Worm (Caenorhabditis elegans) whole organism, L4 larva: ENCODE data around the gene ceh-33.

Source experiments
- F10B5.3 ChIP-seq: sonication (generic microtip); optimal IDR thresholded peaks from 2 replicates; lab custom pipeline; 2016; ENCODE audit warnings: mild to moderate bottlenecking, missing genetic modification characterization, missing compliant biosample characterization
- F37D6.2 ChIP-seq: sonication (generic microtip); optimal IDR thresholded peaks from 2 replicates; lab custom pipeline; 2016; ENCODE audit warnings: mild to moderate bottlenecking, missing genetic modification characterization, missing compliant biosample characterization
- F44E2.7 ChIP-seq: fragments of 200-800 bp; sonication (Bioruptor generic); IDR thresholded peaks from 2 replicates; pipeline ENCODE4 v2.1.2; 2022; ENCODE audit warnings: missing genetic modification characterization, missing compliant biosample characterization
- F49E8.2 ChIP-seq: sonication (generic microtip); optimal IDR thresholded peaks from 2 replicates; lab custom pipeline; 2016; ENCODE audit warnings: missing compliant biosample characterization, mild to moderate bottlenecking, missing genetic modification characterization, borderline replicate concordance
- T20F7.1 ChIP-seq: fragments of 200-800 bp; sonication (Bioruptor generic); optimal IDR thresholded peaks from 2 replicates; lab custom pipeline; 2018; ENCODE audit warnings: mild to moderate bottlenecking, missing genetic modification characterization, missing compliant biosample characterization
- Y105C5A.15 ChIP-seq: fragments of 200-800 bp; sonication (Bioruptor generic); IDR thresholded peaks from 2 replicates; pipeline ENCODE4 v1.3.6; 2022; ENCODE audit warnings: missing genetic modification characterization, missing compliant biosample characterization
- Y48G9A.11 ChIP-seq: fragments of 200-800 bp; sonication (Bioruptor generic); IDR thresholded peaks from 2 replicates; pipeline ENCODE4 v1.3.6; 2022; ENCODE audit warnings: missing genetic modification reagents, missing genetic modification characterization, missing compliant biosample characterization
- Y5F2A.4 ChIP-seq: fragments of 200-800 bp; sonication (Bioruptor generic); optimal IDR thresholded peaks from 2 replicates; lab custom pipeline; 2018; ENCODE audit warnings: mild to moderate bottlenecking, missing genetic modification characterization, missing compliant biosample characterization
- ZK337.2 ChIP-seq: fragments of 200-800 bp; sonication (Bioruptor generic); IDR thresholded peaks from 2 replicates; pipeline ENCODE4 v1.3.6; 2022; ENCODE audit warnings: missing genetic modification reagents, missing genetic modification characterization, missing compliant biosample characterization
- attf-4 ChIP-seq: sonication (generic microtip); optimal IDR thresholded peaks from 3 replicates; lab custom pipeline; 2017; ENCODE audit warnings: missing biosample characterization, missing genetic modification characterization
- ceh-44 ChIP-seq: fragments of 200-800 bp; sonication (Bioruptor generic); IDR thresholded peaks from 2 replicates; pipeline ENCODE4 v1.3.6; 2022; ENCODE audit warnings: missing genetic modification reagents, missing genetic modification characterization, missing compliant biosample characterization
- ceh-82 ChIP-seq: sonication (generic microtip); optimal IDR thresholded peaks from 2 replicates; lab custom pipeline; 2017; ENCODE audit warnings: missing biosample characterization, missing genetic modification characterization
- ces-1 ChIP-seq: fragments of 150-350 bp; sonication (generic microtip); optimal IDR thresholded peaks from 4 replicates; lab custom pipeline; 2014; ENCODE audit warnings: missing biosample characterization, missing genetic modification reagents, missing genetic modification characterization
- ctbp-1 ChIP-seq: fragments of 200-800 bp; sonication (Bioruptor generic); IDR thresholded peaks from 2 replicates; pipeline ENCODE4 v1.3.6; 2022; ENCODE audit warnings: missing genetic modification reagents, missing genetic modification characterization, missing compliant biosample characterization
- daf-16 ChIP-seq, 3 experiments: sonication (generic microtip); optimal IDR thresholded peaks; 2 replicates each; lab custom pipeline; 2016 to 2017; ENCODE audit warnings: missing genetic modification characterization in 3 of 3, missing genetic modification reagents in 3 of 3, mild to moderate bottlenecking in 2 of 3, missing compliant biosample characterization in 2 of 3, missing biosample characterization in 1 of 3, moderate library complexity in 1 of 3
- dve-1 ChIP-seq: sonication (generic microtip); optimal IDR thresholded peaks from 2 replicates; lab custom pipeline; 2017; ENCODE audit warnings: antibody characterized with exemption, mild to moderate bottlenecking, missing genetic modification characterization, missing compliant biosample characterization; ENCODE audit not compliant: insufficient read depth
- egl-43 ChIP-seq: fragments of 200-800 bp; sonication (Bioruptor generic); IDR thresholded peaks from 2 replicates; pipeline ENCODE4 v1.3.6; 2022; ENCODE audit warnings: missing genetic modification reagents, missing genetic modification characterization, missing compliant biosample characterization
- hlh-30 ChIP-seq: sonication (generic microtip); optimal IDR thresholded peaks from 2 replicates; lab custom pipeline; 2017; ENCODE audit warnings: antibody characterized with exemption, mild to moderate bottlenecking, missing genetic modification characterization, missing compliant biosample characterization; ENCODE audit not compliant: insufficient read depth
- hmg-1.1 ChIP-seq: fragments of 200-800 bp; sonication (Bioruptor generic); IDR thresholded peaks from 2 replicates; pipeline ENCODE4 v1.3.6; 2022; ENCODE audit warnings: missing genetic modification reagents, missing genetic modification characterization, missing compliant biosample characterization
- jun-1 ChIP-seq: fragments of 150-350 bp; optimal IDR thresholded peaks from 2 replicates; lab custom pipeline; 2014; ENCODE audit warnings: missing biosample characterization, missing genetic modification reagents, missing genetic modification characterization
- lim-7 ChIP-seq: fragments of 200-800 bp; sonication (Bioruptor generic); IDR thresholded peaks from 2 replicates; pipeline ENCODE4 v1.3.6; 2022; ENCODE audit warnings: missing genetic modification characterization, missing compliant biosample characterization
- lin-1 ChIP-seq: fragments of 200-800 bp; sonication (Bioruptor generic); IDR thresholded peaks from 2 replicates; pipeline ENCODE4 v1.3.6; 2022; ENCODE audit warnings: missing genetic modification reagents, missing genetic modification characterization, missing compliant biosample characterization
- lin-13 ChIP-seq: fragments of 150-350 bp; optimal IDR thresholded peaks from 2 replicates; lab custom pipeline; 2014; ENCODE audit warnings: missing biosample characterization, missing genetic modification reagents, missing genetic modification characterization
- lsy-2 ChIP-seq, 2 experiments: fragments of 150-350 bp in 1 of 2; sonication (generic microtip) in 1 of 2; optimal IDR thresholded peaks; 2 replicates each; lab custom pipeline; 2014 to 2017; ENCODE audit warnings: missing biosample characterization in 2 of 2, missing genetic modification characterization in 2 of 2
- madf-9 ChIP-seq: fragments of 200-800 bp; sonication (Bioruptor generic); conservative IDR thresholded peaks from 2 replicates; pipeline ENCODE4 v1.3.6; 2022; ENCODE audit warnings: missing genetic modification reagents, missing genetic modification characterization, missing compliant biosample characterization
- mdt-29 ChIP-seq: fragments of 200-800 bp; sonication (Bioruptor generic); IDR thresholded peaks from 2 replicates; pipeline ENCODE4 v1.3.6; 2022; ENCODE audit warnings: missing genetic modification reagents, missing genetic modification characterization, missing compliant biosample characterization
- mep-1 ChIP-seq: fragments of 150-350 bp; sonication (generic microtip); optimal IDR thresholded peaks from 3 replicates; lab custom pipeline; 2014; ENCODE audit warnings: missing biosample characterization, missing genetic modification characterization
- mxl-2 ChIP-seq: fragments of 200-800 bp; sonication (Bioruptor generic); conservative IDR thresholded peaks from 2 replicates; pipeline ENCODE4 v1.3.6; 2022; ENCODE audit warnings: missing genetic modification reagents, missing genetic modification characterization, missing compliant biosample characterization
- nhr-102 ChIP-seq: sonication (generic microtip); optimal IDR thresholded peaks from 2 replicates; lab custom pipeline; 2016; ENCODE audit warnings: mild to moderate bottlenecking, missing genetic modification characterization, moderate library complexity, missing compliant biosample characterization
- nhr-111 ChIP-seq: fragments of 200-800 bp; sonication (Bioruptor generic); optimal IDR thresholded peaks from 2 replicates; lab custom pipeline; 2018; ENCODE audit warnings: mild to moderate bottlenecking, missing genetic modification characterization, missing compliant biosample characterization
- nhr-237 ChIP-seq: sonication (generic microtip); optimal IDR thresholded peaks from 2 replicates; lab custom pipeline; 2017; ENCODE audit warnings: missing biosample characterization, missing genetic modification characterization
- nhr-28 ChIP-seq: fragments of 150-350 bp; optimal IDR thresholded peaks from 2 replicates; lab custom pipeline; 2014; ENCODE audit warnings: missing biosample characterization, missing genetic modification characterization
- nhr-42 ChIP-seq: fragments of 200-800 bp; sonication (Bioruptor generic); IDR thresholded peaks from 2 replicates; pipeline ENCODE4 v1.3.6; 2022; ENCODE audit warnings: missing genetic modification characterization, missing compliant biosample characterization
- nhr-48 ChIP-seq: sonication (generic microtip); optimal IDR thresholded peaks from 2 replicates; lab custom pipeline; 2016; ENCODE audit warnings: mild to moderate bottlenecking, missing genetic modification characterization, missing compliant biosample characterization
- nhr-6 ChIP-seq: fragments of 150-350 bp; optimal IDR thresholded peaks from 2 replicates; lab custom pipeline; 2014; ENCODE audit warnings: missing biosample characterization, missing genetic modification characterization
- nhr-77 ChIP-seq: fragments of 150-350 bp; optimal IDR thresholded peaks from 2 replicates; lab custom pipeline; 2014; ENCODE audit warnings: missing biosample characterization, missing genetic modification characterization
- rbr-2 ChIP-seq: sonication (generic microtip); optimal IDR thresholded peaks from 2 replicates; lab custom pipeline; 2016; ENCODE audit warnings: missing genotype, missing genetic modification characterization, missing compliant biosample characterization
- set-16 ChIP-seq: fragments of 200-800 bp; sonication (Bioruptor generic); IDR thresholded peaks from 2 replicates; pipeline ENCODE4 v1.3.6; 2022; ENCODE audit warnings: missing genetic modification reagents, missing genetic modification characterization, missing compliant biosample characterization
- snpc-1.2 ChIP-seq: fragments of 200-800 bp; sonication (Bioruptor generic); IDR thresholded peaks from 2 replicates; pipeline ENCODE4 v1.3.6; 2022; ENCODE audit warnings: missing genetic modification reagents, missing genetic modification characterization, missing compliant biosample characterization
- tag-97 ChIP-seq: fragments of 200-800 bp; sonication (Bioruptor generic); IDR thresholded peaks from 2 replicates; pipeline ENCODE4 v1.3.6; 2022; ENCODE audit warnings: missing genetic modification characterization, missing compliant biosample characterization
- unc-130 ChIP-seq: sonication (generic microtip); optimal IDR thresholded peaks from 2 replicates; lab custom pipeline; 2016; ENCODE audit warnings: missing genetic modification reagents, missing genetic modification characterization, missing compliant biosample characterization
- unc-62 ChIP-seq, 3 experiments: fragments of 150-350 bp in 1 of 3; sonication (generic microtip); optimal IDR thresholded peaks in 2 of 3; peaks in 1 of 3; 1 replicate in 1 of 3; 2 replicates in 2 of 3; lab custom pipeline; 2014 to 2017; ENCODE audit warnings: missing biosample characterization in 3 of 3, missing genetic modification characterization in 3 of 3, missing genetic modification reagents in 3 of 3, missing genotype in 1 of 3
- zag-1 ChIP-seq: fragments of 150-350 bp; optimal IDR thresholded peaks from 2 replicates; lab custom pipeline; 2014; ENCODE audit warnings: missing biosample characterization, missing genetic modification characterization
- zip-11 ChIP-seq: fragments of 200-800 bp; sonication (Bioruptor generic); IDR thresholded peaks from 2 replicates; pipeline ENCODE4 v1.3.6; 2022; ENCODE audit warnings: missing genetic modification characterization, missing compliant biosample characterization
- zip-2 ChIP-seq: fragments of 150-350 bp; optimal IDR thresholded peaks from 2 replicates; lab custom pipeline; 2014; ENCODE audit warnings: missing biosample characterization, missing genetic modification characterization
- ztf-7 ChIP-seq: fragments of 150-350 bp; optimal IDR thresholded peaks from 2 replicates; lab custom pipeline; 2014; ENCODE audit warnings: missing biosample characterization, missing genetic modification characterization

The ceh-33 gene

ce11 chrV:5334588-5334987 is 10.1 kb upstream of the ceh-33 start, which contains the start of gene srg-28:
Gene srg-28 (plus strand): TSS chrV:5334888.
- TF ChIP-seq ces-1 (GFP tag; lab: Kevin White, UChicago) (no peak), mep-1 (no peak), zip-2 (tag; lab: Kevin White, UChicago) (no peak), nhr-102 (tag; lab: Kevin White, UChicago) (no peak), zag-1 (no peak), madf-9 (GFP tag; lab: Robert Waterston, UW) (no peak), Y5F2A.4 (GFP tag; lab: Kevin White, UChicago) (no peak)

- no peak for TF ChIP-seq Y105C5A.15 (GFP tag; lab: Robert Waterston, UW)
- no peak for TF ChIP-seq F49E8.2
- no peak for TF ChIP-seq jun-1 (tag; lab: Kevin White, UChicago)
- no peak for TF ChIP-seq F10B5.3 (tag; lab: Kevin White, UChicago)
- TF ChIP-seq lim-7 (GFP tag; lab: Robert Waterston, UW) = no peak
- TF ChIP-seq snpc-1.2 (GFP tag; lab: Robert Waterston, UW) = no peak
- TF ChIP-seq ctbp-1 (GFP tag; lab: Robert Waterston, UW) = no peak
- no peak for TF ChIP-seq F37D6.2 (tag; lab: Kevin White, UChicago)
- no peak for TF ChIP-seq nhr-42
- TF ChIP-seq zag-1 = no peak
- TF ChIP-seq nhr-6 (tag; lab: Kevin White, UChicago) = no peak
- TF ChIP-seq ZK337.2 = no peak
- TF ChIP-seq T20F7.1 = no peak
- TF ChIP-seq set-16 (GFP tag; lab: Robert Waterston, UW) = no peak
These were observed 6.5 kb upstream of the ceh-33 start, which contains the start of gene srg-26 for ce11 chrV:5330967-5331366. Gene srg-26 (plus strand): TSS chrV:5331267.

- TF ChIP-seq zip-11 (GFP tag; lab: Robert Waterston, UW) = no peak
- TF ChIP-seq tag-97 (GFP tag; lab: Robert Waterston, UW) = no peak
- TF ChIP-seq T20F7.1 = no peak
- peak; percentile 28 for TF ChIP-seq lin-13 (GFP tag; lab: Kevin White, UChicago)
- TF ChIP-seq F44E2.7 (GFP tag; lab: Robert Waterston, UW) = no peak
- no peak for TF ChIP-seq nhr-237 (tag; lab: Kevin White, UChicago)
- peak; percentile 44; the same call in 1 of the 2 replicates for TF ChIP-seq hmg-1.1 (GFP tag; lab: Robert Waterston, UW)
- peak; percentile 83 for TF ChIP-seq nhr-28 (tag; lab: Kevin White, UChicago)
- TF ChIP-seq dve-1 = peak; percentile 55
- TF ChIP-seq rbr-2 (tag; lab: Kevin White, UChicago) = peak; percentile 29
- TF ChIP-seq Y48G9A.11 (GFP tag; lab: Robert Waterston, UW) = no peak
- no peak for TF ChIP-seq mdt-29 (GFP tag; lab: Robert Waterston, UW)
- TF ChIP-seq mxl-2 (GFP tag; lab: Robert Waterston, UW) = no peak
- TF ChIP-seq unc-130 (GFP tag; lab: Kevin White, UChicago) = no peak
- no peak for TF ChIP-seq jun-1 (tag; lab: Kevin White, UChicago)
- peak; percentile 58 to 81 for TF ChIP-seq daf-16 (GFP tag; optimal IDR thresholded peaks at IDR 0.05; lab: Kevin White, UChicago)
- peak; percentile 79 for TF ChIP-seq daf-16 (tag; optimal IDR thresholded peaks at IDR 0.05; lab: Kevin White, UChicago)
- TF ChIP-seq lin-1 (GFP tag; lab: Robert Waterston, UW) = no peak
- TF ChIP-seq ces-1 (GFP tag; lab: Kevin White, UChicago) = no peak
- TF ChIP-seq egl-43 (GFP tag; lab: Robert Waterston, UW) = peak; percentile 58; the same call in 1 of the 2 replicates
- peak; percentile 72 for TF ChIP-seq nhr-48 (tag; lab: Kevin White, UChicago)
- TF ChIP-seq ceh-82 (tag; lab: Kevin White, UChicago) = no peak
- no peak for TF ChIP-seq madf-9 (GFP tag; lab: Robert Waterston, UW)
- TF ChIP-seq attf-4 (tag; lab: Kevin White, UChicago) = no peak
- TF ChIP-seq nhr-77 = peak; percentile 60
- TF ChIP-seq nhr-111 = no peak
- TF ChIP-seq lsy-2 (tag; optimal IDR thresholded peaks at IDR 0.05; lab: Kevin White, UChicago) = no peak
- no peak for TF ChIP-seq hlh-30 (tag; lab: Kevin White, UChicago)
- no peak for TF ChIP-seq ceh-44 (GFP tag; lab: Robert Waterston, UW)
- no peak for TF ChIP-seq nhr-6 (tag; lab: Kevin White, UChicago)
- TF ChIP-seq unc-62 (GFP tag; optimal IDR thresholded peaks at IDR 0.05 in 1 of 2; lab: Kevin White, UChicago) = peak in 1 of 2 experiments; percentile 41
- no peak for TF ChIP-seq unc-62 (tag; optimal IDR thresholded peaks at IDR 0.05; lab: Kevin White, UChicago)
- no peak for TF ChIP-seq ztf-7 (tag; lab: Kevin White, UChicago)
These were observed 5.3 kb upstream of the ceh-33 start for ce11 chrV:5329677-5330266.
